Worm (Caenorhabditis elegans): ENCODE results near the gene C32D5.12.

C32D5.12 gene

DNA sequence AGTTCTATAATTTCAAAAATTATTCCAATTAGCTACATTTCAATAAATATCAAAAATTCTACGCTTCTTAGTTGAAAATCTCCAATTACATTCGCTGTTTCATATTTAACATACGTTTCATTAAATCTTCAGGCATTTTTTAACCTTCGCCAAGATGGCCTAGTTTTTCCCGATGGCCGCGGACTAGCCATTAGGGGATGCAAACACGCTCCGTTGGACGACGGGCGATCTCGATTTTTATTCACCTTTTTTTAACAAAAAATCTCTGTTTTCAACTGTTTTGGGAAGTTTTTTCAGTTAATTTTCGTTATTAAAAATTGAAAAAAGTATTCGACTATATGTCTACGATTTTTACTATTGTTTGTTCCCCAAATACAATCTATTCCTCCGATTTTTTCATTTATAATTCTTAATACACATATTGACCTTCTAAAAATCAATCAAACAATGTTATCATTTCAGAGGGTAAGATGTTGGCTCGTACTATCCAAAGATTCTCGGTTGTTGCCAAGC is 24.4 kb upstream of the C32D5.12 start, which contains the start of gene F58F12.1 (continued):
- TF ChIP-seq mep-1 (tag; optimal IDR thresholded peaks at IDR 0.05) (peak; percentile 81), nhr-28 (tag; optimal IDR thresholded peaks at IDR 0.05) (no peak), ceh-82 (tag; optimal IDR thresholded peaks at IDR 0.05) (peak in 2 of 3 experiments; percentile 39 to 70), pag-3 (tag; optimal IDR thresholded peaks at IDR 0.05; ENCODE audit: borderline replicate concordance, insufficient read depth) (no peak), unc-86 (tag; optimal IDR thresholded peaks at IDR 0.05) (peak; percentile 3), C16A3.4 (tag; optimal IDR thresholded peaks at IDR 0.05) (peak; percentile 78), mdl-1 (tag; optimal IDR thresholded peaks at IDR 0.05) (peak in 1 of 2 experiments; percentile 27), sox-4 (tag; optimal IDR thresholded peaks at IDR 0.05) (peak; percentile 41), unc-30 (tag; optimal IDR thresholded peaks at IDR 0.05) (no peak), lin-14 (GFP tag; optimal IDR thresholded peaks at IDR 0.05) (peak; percentile 73), egl-13 (tag; optimal IDR thresholded peaks at IDR 0.05) (peak; percentile 39), ces-1 (GFP tag; optimal IDR thresholded peaks at IDR 0.05) (no peak), lin-35 (GFP tag; optimal IDR thresholded peaks at IDR 0.05) (peak; percentile 68 to 74), C04F5.9 (tag; optimal IDR thresholded peaks at IDR 0.05) (peak; percentile 30), blmp-1 (tag; optimal IDR thresholded peaks at IDR 0.05) (peak; percentile 75), snpc-4 (tag; optimal IDR thresholded peaks at IDR 0.05) (peak; percentile 64), vab-15 (tag; optimal IDR thresholded peaks at IDR 0.05) (no peak), ets-5 (GFP tag; IDR thresholded peaks at IDR 0.05) (no peak), dsc-1 (tag; optimal IDR thresholded peaks at IDR 0.05) (peak; percentile 35), Y116A8C.19 (tag; optimal IDR thresholded peaks at IDR 0.05; ENCODE audit: borderline replicate concordance) (no peak), pqm-1 (tag; optimal IDR thresholded peaks at IDR 0.05) (no peak), irx-1 (tag; optimal IDR thresholded peaks at IDR 0.05) (peak; percentile 73), rnt-1 (tag; optimal IDR thresholded peaks at IDR 0.05) (peak; percentile 95), aha-1 (tag; optimal IDR thresholded peaks at IDR 0.05) (no peak), ceh-90 (tag; optimal IDR thresholded peaks at IDR 0.05) (peak; percentile 83), unc-62 (GFP tag; optimal IDR thresholded peaks at IDR 0.05) (no peak), nhr-237 (tag; optimal IDR thresholded peaks at IDR 0.05) (no peak), nhr-77 (tag; optimal IDR thresholded peaks at IDR 0.05) (no peak)

DNA sequence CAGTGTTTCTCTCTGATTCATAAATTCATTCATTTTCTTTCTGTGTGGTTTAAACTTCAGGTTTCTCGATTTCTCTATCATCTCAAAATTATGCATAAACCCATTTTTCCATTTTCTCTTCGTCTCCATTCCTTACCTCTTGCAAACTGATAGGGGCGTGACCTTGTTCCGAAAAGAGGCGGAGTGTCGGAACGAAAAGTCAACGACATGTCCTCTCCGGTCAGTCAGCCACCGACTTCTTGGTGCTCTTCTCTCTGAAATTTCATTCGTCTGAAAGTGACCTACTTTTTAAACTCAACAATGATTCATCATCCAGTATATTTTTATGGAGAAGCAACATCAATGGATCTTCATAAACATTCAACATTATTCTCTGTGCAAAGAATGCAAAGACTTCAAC is 22.1 kb upstream of the C32D5.12 start, which contains the start of gene F58F12.12:
TSS of gene F58F12.12 (plus strand) at position 301 of the 400 bp plus-strand sequence.
- TF ChIP-seq zag-1 (tag; optimal IDR thresholded peaks at IDR 0.05) (no peak), blmp-1 (tag; optimal IDR thresholded peaks at IDR 0.05) (peak; percentile 5)

DNA sequence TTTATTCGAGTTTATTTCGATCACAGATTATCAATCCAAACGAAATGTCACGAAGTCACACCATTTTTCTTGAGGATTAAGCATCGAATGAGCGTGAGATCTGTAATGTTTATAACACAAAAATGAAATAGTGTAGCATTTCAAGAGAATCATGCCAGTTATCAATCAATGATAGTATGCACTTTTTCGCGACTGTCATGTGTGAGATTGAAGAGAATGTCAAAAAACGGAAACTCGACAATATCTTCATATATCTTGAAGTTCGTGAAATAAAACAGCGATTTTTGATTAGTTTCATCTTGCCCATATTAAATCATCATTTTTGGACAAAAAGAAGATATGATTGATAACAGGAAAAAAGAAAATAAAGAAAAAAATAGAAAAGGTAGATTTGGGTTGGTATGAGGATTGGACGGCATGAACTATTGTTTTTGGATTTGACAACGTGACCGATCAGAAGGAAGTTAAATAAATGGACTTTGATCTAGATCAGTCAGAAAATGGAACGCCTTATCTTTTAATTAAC is 20.3 kb upstream of the C32D5.12 start:
- peak; percentile 73 for TF ChIP-seq blmp-1 (tag; optimal IDR thresholded peaks at IDR 0.05)
- TF ChIP-seq vab-15 (tag; optimal IDR thresholded peaks at IDR 0.05): no peak
- peak; percentile 36 for TF ChIP-seq nhr-20 (tag; optimal IDR thresholded peaks at IDR 0.05)
- peak; percentile 5 for TF ChIP-seq tbx-2 (tag; optimal IDR thresholded peaks at IDR 0.05)
- TF ChIP-seq elt-3 (tag; optimal IDR thresholded peaks at IDR 0.05): peak in 4 of 6 experiments; percentile 22 to 62 (median 44)
- peak; percentile 27 for TF ChIP-seq snu-23 (GFP tag; optimal IDR thresholded peaks at IDR 0.05)
- TF ChIP-seq nhr-85 (tag): peak; percentile 75
- TF ChIP-seq pqm-1 (tag; optimal IDR thresholded peaks at IDR 0.05): no peak
- TF ChIP-seq nhr-71 (tag; optimal IDR thresholded peaks at IDR 0.05): peak; percentile 54

DNA sequence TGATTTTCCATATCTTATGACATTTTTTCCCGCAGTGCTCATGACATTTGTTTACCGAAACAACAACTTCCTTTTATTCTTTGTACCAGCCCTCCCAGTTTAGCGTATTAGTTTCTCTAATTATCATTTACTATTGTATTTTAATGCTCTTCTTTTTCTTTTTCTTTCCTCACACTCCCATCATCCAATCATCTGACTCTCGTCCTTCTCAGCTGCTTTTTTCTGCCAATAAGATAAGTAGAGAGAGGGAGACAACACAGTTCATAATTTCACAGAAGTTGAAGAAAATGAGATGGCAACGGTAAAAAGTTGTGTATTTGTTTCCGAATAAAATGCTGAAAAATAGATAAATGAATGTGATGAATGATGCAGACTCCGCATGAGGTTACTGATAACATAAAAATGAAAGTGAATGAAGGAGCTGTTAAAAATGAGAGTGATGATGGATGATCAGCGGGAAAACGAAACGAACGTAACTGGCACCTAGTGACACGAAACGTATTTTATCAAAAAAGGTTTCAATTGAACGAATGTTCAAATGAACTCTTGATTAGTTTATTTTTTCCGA is 18.7 kb upstream of the C32D5.12 start:
- TF ChIP-seq pqm-1 (tag; optimal IDR thresholded peaks at IDR 0.05) (no peak), ceh-82 (tag; optimal IDR thresholded peaks at IDR 0.05) (no peak), lin-14 (GFP tag; optimal IDR thresholded peaks at IDR 0.05) (peak; percentile 13), zip-4 (GFP tag; optimal IDR thresholded peaks at IDR 0.05) (no peak), nhr-20 (tag; optimal IDR thresholded peaks at IDR 0.05) (peak; percentile 0), mef-2 (tag; optimal IDR thresholded peaks at IDR 0.05) (no peak), ets-5 (GFP tag; IDR thresholded peaks at IDR 0.05) (no peak), ceh-8 (GFP tag; optimal IDR thresholded peaks at IDR 0.05) (no peak), sptf-1 (tag; optimal IDR thresholded peaks at IDR 0.05) (no peak), lin-35 (GFP tag; optimal IDR thresholded peaks at IDR 0.05) (peak in 1 of 2 experiments; percentile 56), dpl-1 (GFP tag; optimal IDR thresholded peaks at IDR 0.05) (no peak), blmp-1 (tag; optimal IDR thresholded peaks at IDR 0.05) (peak; percentile 33), nhr-28 (tag; optimal IDR thresholded peaks at IDR 0.05) (no peak), elt-2 (tag; optimal IDR thresholded peaks at IDR 0.05) (peak; percentile 52), C34B4.2 (tag; optimal IDR thresholded peaks at IDR 0.05) (no peak), grh-1 (GFP tag; IDR thresholded peaks at IDR 0.05) (no peak), pax-3 (tag; optimal IDR thresholded peaks at IDR 0.05) (no peak), irx-1 (tag; optimal IDR thresholded peaks at IDR 0.05) (no peak), ama-1 (optimal IDR thresholded peaks at IDR 0.05) (no peak), egl-27 (tag; optimal IDR thresholded peaks at IDR 0.05) (no peak)

Data from whole organism, L1 larva.